Worm (Caenorhabditis elegans) whole organism, L2 larva: Measurements from ENCODE around the gene ttbk-3.

Experiments used
- C34F6.9 ChIP-seq: fragments of 150-350 bp; optimal IDR thresholded peaks from 2 replicates; lab custom pipeline; 2014; ENCODE audit warnings: missing biosample characterization, missing genetic modification characterization
- F13H6.1 ChIP-seq: sonication (generic microtip); optimal IDR thresholded peaks from 2 replicates; lab custom pipeline; 2016; ENCODE audit warnings: missing genetic modification characterization, missing compliant biosample characterization
- R02D3.7 ChIP-seq: fragments of 150-350 bp; optimal IDR thresholded peaks from 2 replicates; lab custom pipeline; 2014; ENCODE audit warnings: missing biosample characterization, missing genetic modification characterization
- Y55F3AM.14 ChIP-seq: fragments of 200-800 bp; sonication (Bioruptor generic); optimal IDR thresholded peaks from 2 replicates; lab custom pipeline; 2018; ENCODE audit warnings: mild to moderate bottlenecking, missing genetic modification characterization, missing compliant biosample characterization
- ZK546.5 ChIP-seq: sonication (generic microtip); optimal IDR thresholded peaks from 2 replicates; lab custom pipeline; 2017; ENCODE audit warnings: missing biosample characterization, missing genetic modification characterization
- alr-1 ChIP-seq: fragments of 150-350 bp; optimal IDR thresholded peaks from 2 replicates; lab custom pipeline; 2014; ENCODE audit warnings: missing biosample characterization, missing genetic modification characterization
- aly-2 ChIP-seq: fragments of 150-350 bp; optimal IDR thresholded peaks from 2 replicates; lab custom pipeline; 2014; ENCODE audit warnings: missing biosample characterization, missing genetic modification characterization
- ama-1 ChIP-seq: fragments of 150-350 bp; optimal IDR thresholded peaks from 2 replicates; lab custom pipeline; 2018; ENCODE audit warnings: inconsistent platforms
- blmp-1 ChIP-seq: sonication (generic microtip); optimal IDR thresholded peaks from 2 replicates; lab custom pipeline; 2017; ENCODE audit warnings: missing genetic modification characterization, mild to moderate bottlenecking, missing compliant biosample characterization, antibody characterized with exemption, moderate library complexity; ENCODE audit not compliant: insufficient read depth
- ceh-16 ChIP-seq: fragments of 150-350 bp; optimal IDR thresholded peaks from 2 replicates; lab custom pipeline; 2014; ENCODE audit warnings: missing biosample characterization, missing genetic modification characterization
- ceh-82 ChIP-seq: fragments of 150-350 bp; optimal IDR thresholded peaks from 2 replicates; lab custom pipeline; 2014; ENCODE audit warnings: missing biosample characterization, missing genetic modification characterization
- crh-2 ChIP-seq: sonication (generic microtip); optimal IDR thresholded peaks from 2 replicates; lab custom pipeline; 2017; ENCODE audit warnings: missing biosample characterization, missing genetic modification characterization
- dmd-4 ChIP-seq: sonication (generic microtip); optimal IDR thresholded peaks from 2 replicates; lab custom pipeline; 2017; ENCODE audit warnings: missing biosample characterization, missing genetic modification characterization
- egl-27 ChIP-seq: sonication (generic microtip); optimal IDR thresholded peaks from 3 replicates; lab custom pipeline; 2017; ENCODE audit warnings: missing biosample characterization, missing genetic modification reagents, missing genetic modification characterization
- elt-1 ChIP-seq: fragments of 150-350 bp; optimal IDR thresholded peaks from 2 replicates; lab custom pipeline; 2014; ENCODE audit warnings: missing biosample characterization, missing genetic modification characterization
- elt-3 ChIP-seq: sonication (generic microtip); optimal IDR thresholded peaks from 2 replicates; lab custom pipeline; 2017; ENCODE audit warnings: missing biosample characterization, missing genetic modification characterization
- gmeb-1 ChIP-seq: fragments of 150-350 bp; optimal IDR thresholded peaks from 2 replicates; lab custom pipeline; 2014; ENCODE audit warnings: missing biosample characterization, missing genetic modification characterization
- lin-13 ChIP-seq: fragments of 150-350 bp; optimal IDR thresholded peaks from 2 replicates; lab custom pipeline; 2014; ENCODE audit warnings: missing biosample characterization, missing genetic modification reagents, missing genetic modification characterization
- lin-39 ChIP-seq: fragments of 150-350 bp; optimal IDR thresholded peaks from 2 replicates; lab custom pipeline; 2014; ENCODE audit warnings: missing biosample characterization, missing genetic modification reagents, missing genetic modification characterization
- lsy-2 ChIP-seq, 2 experiments: fragments of 150-350 bp in 1 of 2; sonication (generic microtip) in 1 of 2; optimal IDR thresholded peaks; 2 replicates each; lab custom pipeline; 2014 to 2017; ENCODE audit warnings: missing biosample characterization in 2 of 2, missing genetic modification characterization in 2 of 2
- mab-5 ChIP-seq: fragments of 150-350 bp; optimal IDR thresholded peaks from 2 replicates; lab custom pipeline; 2014; ENCODE audit warnings: missing biosample characterization, missing genetic modification characterization
- mbf-1 ChIP-seq: sonication (generic microtip); optimal IDR thresholded peaks from 2 replicates; lab custom pipeline; 2017; ENCODE audit warnings: missing biosample characterization, missing genetic modification characterization
- mdl-1 ChIP-seq, 2 experiments: fragments of 150-350 bp in 1 of 2; sonication (generic microtip) in 1 of 2; optimal IDR thresholded peaks; 2 replicates each; lab custom pipeline; 2017; ENCODE audit warnings: missing biosample characterization in 2 of 2, missing genetic modification characterization in 2 of 2
- nhr-10 ChIP-seq: sonication (generic microtip); optimal IDR thresholded peaks from 2 replicates; lab custom pipeline; 2017; ENCODE audit warnings: missing biosample characterization, missing genetic modification characterization
- nhr-12 ChIP-seq: fragments of 150-350 bp; optimal IDR thresholded peaks from 2 replicates; lab custom pipeline; 2014; ENCODE audit warnings: missing biosample characterization, missing genetic modification characterization
- nhr-129 ChIP-seq: fragments of 150-350 bp; optimal IDR thresholded peaks from 2 replicates; lab custom pipeline; 2014; ENCODE audit warnings: missing biosample characterization, missing genetic modification characterization
- nhr-237 ChIP-seq: fragments of 150-350 bp; optimal IDR thresholded peaks from 2 replicates; lab custom pipeline; 2014; ENCODE audit warnings: missing biosample characterization, missing genetic modification characterization
- nhr-25 ChIP-seq: fragments of 150-350 bp; sonication (generic microtip); optimal IDR thresholded peaks from 3 replicates; lab custom pipeline; 2014; ENCODE audit warnings: missing biosample characterization, missing genetic modification characterization
- nhr-6 ChIP-seq: fragments of 150-350 bp; optimal IDR thresholded peaks from 2 replicates; lab custom pipeline; 2014; ENCODE audit warnings: missing biosample characterization, missing genetic modification characterization
- sem-4 ChIP-seq: fragments of 150-350 bp; optimal IDR thresholded peaks from 2 replicates; lab custom pipeline; 2014; ENCODE audit warnings: missing biosample characterization, missing genetic modification reagents, missing genetic modification characterization
- sma-3 ChIP-seq: sonication (generic microtip); optimal IDR thresholded peaks from 2 replicates; lab custom pipeline; 2016; ENCODE audit warnings: missing genetic modification reagents, missing genetic modification characterization, missing compliant biosample characterization
- sma-9 ChIP-seq, 2 experiments: fragments of 150-350 bp in 1 of 2; sonication (generic microtip) in 1 of 2; optimal IDR thresholded peaks; 2 replicates each; lab custom pipeline; 2014 to 2016; ENCODE audit warnings: missing genetic modification characterization in 2 of 2, mild to moderate bottlenecking in 1 of 2, missing biosample characterization in 1 of 2, missing compliant biosample characterization in 1 of 2, missing genetic modification reagents in 1 of 2, moderate library complexity in 1 of 2
- snpc-4 ChIP-seq: fragments of 150-350 bp; optimal IDR thresholded peaks from 2 replicates; lab custom pipeline; 2014; ENCODE audit warnings: missing biosample characterization, missing genetic modification characterization
- unc-39 ChIP-seq: fragments of 150-350 bp; optimal IDR thresholded peaks from 2 replicates; lab custom pipeline; 2014; ENCODE audit warnings: missing biosample characterization, missing genetic modification characterization
- ztf-11 ChIP-seq: sonication (generic microtip); optimal IDR thresholded peaks from 2 replicates; lab custom pipeline; 2017; ENCODE audit warnings: missing biosample characterization, missing genetic modification characterization
- ztf-4 ChIP-seq: fragments of 150-350 bp; optimal IDR thresholded peaks from 2 replicates; lab custom pipeline; 2014; ENCODE audit warnings: missing biosample characterization, missing genetic modification characterization

ttbk-3 gene

ce11 chrIV:9867915-9868314 lies 21.8 kb downstream of the ttbk-3 start (continued):
- TF ChIP-seq mdl-1 (tag; optimal IDR thresholded peaks at IDR 0.05; lab: Kevin White, UChicago): peak in 1 of 2 experiments; percentile 77
- TF ChIP-seq crh-2 (tag; lab: Kevin White, UChicago): peak; percentile 49
- TF ChIP-seq Y55F3AM.14 (GFP tag; lab: Kevin White, UChicago): no peak
- peak; percentile 33 for TF ChIP-seq F13H6.1 (tag; lab: Kevin White, UChicago)
- TF ChIP-seq mbf-1 (tag; lab: Kevin White, UChicago): no peak
- TF ChIP-seq nhr-25 (tag; lab: Kevin White, UChicago): peak; percentile 97
- no peak for TF ChIP-seq lin-39 (tag; lab: Kevin White, UChicago)
- TF ChIP-seq C34F6.9 (tag; lab: Kevin White, UChicago): no peak
- peak; percentile 91 for TF ChIP-seq blmp-1 (tag; lab: Kevin White, UChicago)
- no peak for TF ChIP-seq sem-4 (tag; lab: Kevin White, UChicago)
- TF ChIP-seq nhr-10: no peak

ce11 chrIV:9866865-9867264 lies 22.9 kb downstream of the ttbk-3 start:
- TF ChIP-seq ceh-82 (tag; lab: Kevin White, UChicago) (no peak), elt-1 (tag; lab: Kevin White, UChicago) (no peak), nhr-12 (no peak), sma-3 (no peak), lin-39 (tag; lab: Kevin White, UChicago) (no peak), nhr-129 (tag; lab: Kevin White, UChicago) (no peak), gmeb-1 (tag; lab: Kevin White, UChicago) (no peak), elt-3 (tag; lab: Kevin White, UChicago) (no peak), nhr-6 (tag; lab: Kevin White, UChicago) (no peak), alr-1 (tag; lab: Kevin White, UChicago) (no peak), Y55F3AM.14 (GFP tag; lab: Kevin White, UChicago) (no peak), blmp-1 (tag; lab: Kevin White, UChicago) (no peak), R02D3.7 (no peak), unc-39 (no peak), snpc-4 (no peak), sem-4 (tag; lab: Kevin White, UChicago) (no peak), sma-9 (GFP tag; optimal IDR thresholded peaks at IDR 0.05; lab: Kevin White, UChicago) (no peak), sma-9 (tag; optimal IDR thresholded peaks at IDR 0.05; lab: Kevin White, UChicago) (no peak), ceh-16 (tag; lab: Kevin White, UChicago) (no peak)
- TF ChIP-seq, all 48 proteins: peak for 0

ce11 chrIV:9864778-9865177 lies 25.0 kb downstream of the ttbk-3 start, which contains the start of the genes K07F5.15 and K07F5.22:
Gene K07F5.15, plus strand, starts transcription at chrIV:9865078.
Gene K07F5.22, plus strand, starts transcription at chrIV:9865078.
- TF ChIP-seq ZK546.5: no peak
- TF ChIP-seq elt-3 (tag; lab: Kevin White, UChicago): no peak
- no peak for TF ChIP-seq ama-1 (lab: Kevin White, UChicago)
- no peak for TF ChIP-seq R02D3.7
- no peak for TF ChIP-seq nhr-129 (tag; lab: Kevin White, UChicago)
- no peak for TF ChIP-seq elt-1 (tag; lab: Kevin White, UChicago)
- no peak for TF ChIP-seq dmd-4 (tag; lab: Kevin White, UChicago)
- TF ChIP-seq nhr-25 (tag; lab: Kevin White, UChicago): no peak
- no peak for TF ChIP-seq sma-9 (GFP tag; optimal IDR thresholded peaks at IDR 0.05; lab: Kevin White, UChicago)
- TF ChIP-seq sma-9 (tag; optimal IDR thresholded peaks at IDR 0.05; lab: Kevin White, UChicago): no peak
- no peak for TF ChIP-seq mab-5 (tag; lab: Kevin White, UChicago)
- TF ChIP-seq nhr-237: no peak
- TF ChIP-seq nhr-10: no peak
- TF ChIP-seq lsy-2 (tag; optimal IDR thresholded peaks at IDR 0.05; lab: Kevin White, UChicago): no peak
- TF ChIP-seq lin-13: no peak
- no peak for TF ChIP-seq mdl-1 (tag; optimal IDR thresholded peaks at IDR 0.05; lab: Kevin White, UChicago)

- TF ChIP-seq ztf-4 (tag; lab: Kevin White, UChicago): no peak
- TF ChIP-seq nhr-25 (tag; lab: Kevin White, UChicago): no peak
- TF ChIP-seq egl-27 (tag; lab: Kevin White, UChicago): no peak
Measured at ce11 chrIV:9863817-9864216, 25.9 kb downstream of the ttbk-3 start, which contains the start of gene K07F5.16. Gene K07F5.16, plus strand, starts transcription at chrIV:9864117.

ce11 chrIV:9861921-9862320 lies 27.8 kb downstream of the ttbk-3 start, which contains the start of gene K07F5.14:
Gene K07F5.14, plus strand, starts transcription at chrIV:9862221.
- TF ChIP-seq aly-2 (no peak), sem-4 (tag; lab: Kevin White, UChicago) (no peak), R02D3.7 (no peak), sma-3 (no peak), unc-39 (no peak), nhr-10 (no peak), ztf-11 (no peak)
